Fruit fly (Drosophila melanogaster): ENCODE measurements around the gene CG3552.

CG3552 gene

dm6 chr3L:9476829-9477228 lies 20.7 kb downstream of the CG3552 start, which contains the start of the genes Uch-L5 and Jarid2 (continued):
- no peak for TF ChIP-seq Sox102F (GFP tag; optimal IDR thresholded peaks at IDR 0.05)
- no peak for TF ChIP-seq CG12236 (GFP tag; optimal IDR thresholded peaks at IDR 0.05)
- no peak for TF ChIP-seq CG4707 (GFP tag; optimal IDR thresholded peaks at IDR 0.05)
- TF ChIP-seq Fer3 (tag; optimal IDR thresholded peaks at IDR 0.05), result no peak
- peak; percentile 23 for TF ChIP-seq CG1233 (GFP tag; optimal IDR thresholded peaks at IDR 0.05)
- TF ChIP-seq CG17328 (GFP tag; IDR thresholded peaks at IDR 0.05), result no peak
- peak; percentile 48 for TF ChIP-seq Dref (GFP tag; IDR thresholded peaks at IDR 0.05)
- TF ChIP-seq PHDP (tag; optimal IDR thresholded peaks at IDR 0.05), result no peak
- TF ChIP-seq CG11093 (GFP tag; IDR thresholded peaks at IDR 0.05), result no peak
- no peak for TF ChIP-seq Poxn (GFP tag; IDR thresholded peaks at IDR 0.05)
- TF ChIP-seq Mrtf (GFP tag; IDR thresholded peaks at IDR 0.05), result no peak
- no peak for TF ChIP-seq Hr3 (GFP tag; optimal IDR thresholded peaks at IDR 0.05)
- TF ChIP-seq CG10979 (tag; optimal IDR thresholded peaks at IDR 0.05), result peak; percentile 48
- TF ChIP-seq Bteb2 (GFP tag; optimal IDR thresholded peaks at IDR 0.05), result no peak
- TF ChIP-seq tx (GFP tag; optimal IDR thresholded peaks at IDR 0.05), result peak; percentile 8
- peak; percentile 41; the same call in 1 of the 2 replicates for TF ChIP-seq inv (GFP tag; IDR thresholded peaks at IDR 0.05; ENCODE audit: partially characterized antibody)
- TF ChIP-seq CG12104 (GFP tag; optimal IDR thresholded peaks at IDR 0.05), result no peak
- no peak for TF ChIP-seq Hey (tag; optimal IDR thresholded peaks at IDR 0.05)
- peak; percentile 36 for TF ChIP-seq CG13424 (tag; optimal IDR thresholded peaks at IDR 0.05)
- TF ChIP-seq btn (GFP tag; optimal IDR thresholded peaks at IDR 0.05), result no peak
- TF ChIP-seq disco-r (GFP tag; optimal IDR thresholded peaks at IDR 0.05), result peak; percentile 62
- no peak for TF ChIP-seq ab (GFP tag; optimal IDR thresholded peaks at IDR 0.05)
- TF ChIP-seq rib (GFP tag; IDR thresholded peaks at IDR 0.05), result peak; percentile 81
- TF ChIP-seq cad (GFP tag; optimal IDR thresholded peaks at IDR 0.05), result no peak
- peak; percentile 69 for TF ChIP-seq NFAT (GFP tag; IDR thresholded peaks at IDR 0.05)
- TF ChIP-seq Dek (tag; optimal IDR thresholded peaks at IDR 0.05), result no peak
- TF ChIP-seq mirr (GFP tag; optimal IDR thresholded peaks at IDR 0.05), result peak; percentile 61
- TF ChIP-seq CG18599 (GFP tag; optimal IDR thresholded peaks at IDR 0.05), result no peak
- no peak for TF ChIP-seq luna (GFP tag; optimal IDR thresholded peaks at IDR 0.05)
- no peak for TF ChIP-seq dati (GFP tag; IDR thresholded peaks at IDR 0.05)
- peak; percentile 41; the same call in 1 of the 2 replicates for TF ChIP-seq ara (GFP tag; IDR thresholded peaks at IDR 0.05)
- TF ChIP-seq CG4854 (GFP tag; optimal IDR thresholded peaks at IDR 0.05), result peak; percentile 17
- peak; percentile 61 for TF ChIP-seq repo (GFP tag; optimal IDR thresholded peaks at IDR 0.05)
- TF ChIP-seq zen (tag; optimal IDR thresholded peaks at IDR 0.05), result peak; percentile 38
- no peak for TF ChIP-seq CG32767 (GFP tag; IDR thresholded peaks at IDR 0.05)
- peak in 1 of 2 experiments; percentile 22 for TF ChIP-seq tll (GFP tag; optimal IDR thresholded peaks at IDR 0.05)
- TF ChIP-seq slp2 (GFP tag; optimal IDR thresholded peaks at IDR 0.05), result peak; percentile 45
- TF ChIP-seq CG9817 (tag; optimal IDR thresholded peaks at IDR 0.05), result peak; percentile 21
- no peak for TF ChIP-seq CG17361 (GFP tag; IDR thresholded peaks at IDR 0.05)
- no peak for TF ChIP-seq prd (optimal IDR thresholded peaks at IDR 0.05)
- TF ChIP-seq prd (GFP tag; IDR thresholded peaks at IDR 0.05), result 0 out of 3 replicates have a peak, but pooled peaks have one; percentile 27
- peak; percentile 36 for TF ChIP-seq HHEX (GFP tag; optimal IDR thresholded peaks at IDR 0.05)
- TF ChIP-seq Chrac-16 (GFP tag; optimal IDR thresholded peaks at IDR 0.05), result peak; percentile 32
- peak; percentile 22 for TF ChIP-seq CG15601 (tag; optimal IDR thresholded peaks at IDR 0.05)
- TF ChIP-seq Elba2 (GFP tag; optimal IDR thresholded peaks at IDR 0.05), result peak; percentile 11
- peak; percentile 28 for TF ChIP-seq az2 (GFP tag; optimal IDR thresholded peaks at IDR 0.05)
- peak; percentile 17 for TF ChIP-seq gcm (GFP tag; optimal IDR thresholded peaks at IDR 0.05)
- TF ChIP-seq HmgD (GFP tag; optimal IDR thresholded peaks at IDR 0.05), result peak; percentile 80
- no peak for TF ChIP-seq H2.0 (GFP tag; IDR thresholded peaks at IDR 0.05)
- no peak for TF ChIP-seq HLH4C (GFP tag; IDR thresholded peaks at IDR 0.05; ENCODE audit: partially characterized antibody)
- TF ChIP-seq CG2129 (GFP tag; IDR thresholded peaks at IDR 0.05; ENCODE audit: partially characterized antibody), result no peak
- no peak for TF ChIP-seq Oaz (GFP tag; IDR thresholded peaks at IDR 0.05)

Data from whole organism, embryonic.